Fruit fly (Drosophila melanogaster) whole organism, embryonic: ENCODE results near the gene COX5B.

Source experiments
- Antp ChIP-seq: fragments of 200-800 bp; sonication (Bioruptor generic); optimal IDR thresholded peaks from 3 replicates; lab custom pipeline; 2016; ENCODE audit warnings: missing biosample characterization, missing genetic modification characterization
- Atf6 ChIP-seq: fragments of 200-800 bp; sonication (Bioruptor generic); IDR thresholded peaks from 2 replicates; pipeline ENCODE4 v1.3.6; 2022; ENCODE audit warnings: missing biosample characterization, missing genetic modification characterization
- CG10959 ChIP-seq: fragments of 200-800 bp; sonication (Bioruptor generic); IDR thresholded peaks from 2 replicates; pipeline ENCODE4 v1.3.6; 2022; ENCODE audit warnings: missing biosample characterization, missing genetic modification characterization
- CG11247 ChIP-seq: fragments of 200-800 bp; sonication (Bioruptor generic); IDR thresholded peaks from 2 replicates; pipeline ENCODE4 v1.3.6; 2022; ENCODE audit warnings: missing biosample characterization, missing genetic modification characterization
- CG12391 ChIP-seq: fragments of 200-800 bp; sonication (Bioruptor generic); optimal IDR thresholded peaks from 3 replicates; lab custom pipeline; 2018; ENCODE audit warnings: missing biosample characterization, mild to moderate bottlenecking, missing genetic modification characterization, moderate library complexity
- CG14014 ChIP-seq: fragments of 200-800 bp; sonication (Bioruptor generic); IDR thresholded peaks from 2 replicates; pipeline ENCODE4 v1.3.6; 2022; ENCODE audit warnings: missing biosample characterization, missing genetic modification characterization
- CG14667 ChIP-seq: fragments of 200-800 bp; sonication (Bioruptor generic); IDR thresholded peaks from 2 replicates; pipeline ENCODE4 v1.3.6; 2022; ENCODE audit warnings: missing biosample characterization, missing genetic modification characterization
- CG15011 ChIP-seq: fragments of 200-800 bp; sonication (Bioruptor generic); optimal IDR thresholded peaks from 3 replicates; lab custom pipeline; 2018; ENCODE audit warnings: missing biosample characterization, mild to moderate bottlenecking, missing genetic modification characterization
- CG1603 ChIP-seq: fragments of 200-800 bp; sonication (Bioruptor generic); optimal IDR thresholded peaks from 2 replicates; lab custom pipeline; 2019; ENCODE audit warnings: missing biosample characterization, mild to moderate bottlenecking, missing genetic modification characterization, moderate library complexity
- CG18764 ChIP-seq: fragments of 200-800 bp; sonication (Bioruptor generic); optimal IDR thresholded peaks from 3 replicates; lab custom pipeline; 2016; ENCODE audit warnings: missing biosample characterization, missing genetic modification characterization
- CG2116 ChIP-seq: fragments of 200-800 bp; sonication (Bioruptor generic); optimal IDR thresholded peaks from 3 replicates; lab custom pipeline; 2018; ENCODE audit warnings: missing biosample characterization, mild to moderate bottlenecking, missing genetic modification characterization
- CG2875 ChIP-seq: fragments of 200-800 bp; sonication (Bioruptor generic); optimal IDR thresholded peaks from 2 replicates; lab custom pipeline; 2017; ENCODE audit warnings: missing biosample characterization, mild to moderate bottlenecking, missing genetic modification characterization, missing genetic modification reagents
- CG3281 ChIP-seq: fragments of 200-800 bp; sonication (Bioruptor generic); optimal IDR thresholded peaks from 3 replicates; lab custom pipeline; 2017; ENCODE audit warnings: missing biosample characterization, mild to moderate bottlenecking, missing genetic modification characterization
- CG33213 ChIP-seq: fragments of 200-800 bp; sonication (Bioruptor generic); optimal IDR thresholded peaks from 3 replicates; lab custom pipeline; 2016; ENCODE audit warnings: missing biosample characterization, missing genetic modification characterization
- CG3407 ChIP-seq: fragments of 200-800 bp; sonication (Bioruptor generic); optimal IDR thresholded peaks from 2 replicates; lab custom pipeline; 2018; ENCODE audit warnings: missing biosample characterization, mild to moderate bottlenecking, missing genetic modification characterization
- CG7271 ChIP-seq: fragments of 200-800 bp; sonication (Bioruptor generic); optimal IDR thresholded peaks from 2 replicates; lab custom pipeline; 2018; ENCODE audit warnings: missing biosample characterization, mild to moderate bottlenecking, missing genetic modification characterization, moderate library complexity
- CG8765 ChIP-seq: fragments of 200-800 bp; sonication (Bioruptor generic); IDR thresholded peaks from 2 replicates; pipeline ENCODE4 v1.3.6; 2022; ENCODE audit warnings: missing biosample characterization, missing genetic modification characterization
- CG9817 ChIP-seq: fragments of 200-800 bp; sonication (Bioruptor generic); optimal IDR thresholded peaks from 2 replicates; lab custom pipeline; 2018; ENCODE audit warnings: missing biosample characterization, mild to moderate bottlenecking, missing genetic modification characterization, moderate library complexity
- Dip3 ChIP-seq: fragments of 200-800 bp; sonication (Bioruptor generic); optimal IDR thresholded peaks from 3 replicates; lab custom pipeline; 2016; ENCODE audit warnings: missing biosample characterization, missing genetic modification characterization
- Drgx ChIP-seq: fragments of 200-800 bp; sonication (Bioruptor generic); IDR thresholded peaks from 2 replicates; pipeline ENCODE4 v1.3.6; 2022; ENCODE audit warnings: missing biosample characterization, missing genetic modification characterization
- GATAe ChIP-seq: fragments of 200-800 bp; sonication (Bioruptor generic); conservative IDR thresholded peaks from 2 replicates; pipeline ENCODE4 v1.3.6; 2022; ENCODE audit warnings: missing biosample characterization, missing genetic modification characterization
- Hey ChIP-seq: fragments of 200-800 bp; sonication (Bioruptor generic); optimal IDR thresholded peaks from 3 replicates; lab custom pipeline; 2018; ENCODE audit warnings: missing biosample characterization, mild to moderate bottlenecking, missing genetic modification characterization
- Meics ChIP-seq: fragments of 200-800 bp; sonication (Bioruptor generic); optimal IDR thresholded peaks from 2 replicates; lab custom pipeline; 2017; ENCODE audit warnings: missing biosample characterization, mild to moderate bottlenecking, missing genetic modification characterization
- NFAT ChIP-seq: fragments of 200-800 bp; sonication (Bioruptor generic); IDR thresholded peaks from 2 replicates; pipeline ENCODE4 v1.3.6; 2022; ENCODE audit warnings: missing biosample characterization, missing genetic modification characterization
- NfI ChIP-seq: fragments of 200-800 bp; sonication (Bioruptor generic); optimal IDR thresholded peaks from 3 replicates; lab custom pipeline; 2018; ENCODE audit warnings: missing biosample characterization, mild to moderate bottlenecking, missing genetic modification characterization, moderate library complexity
- Oli ChIP-seq: fragments of 200-800 bp; sonication (Bioruptor generic); optimal IDR thresholded peaks from 2 replicates; lab custom pipeline; 2018; ENCODE audit warnings: missing biosample characterization, mild to moderate bottlenecking, missing genetic modification characterization, moderate library complexity
- Rfx ChIP-seq: fragments of 200-800 bp; sonication (Bioruptor generic); IDR thresholded peaks from 2 replicates; pipeline ENCODE4 v1.3.6; 2022; ENCODE audit warnings: missing biosample characterization, missing genetic modification characterization
- Ssrp ChIP-seq: fragments of 200-800 bp; sonication (Bioruptor generic); optimal IDR thresholded peaks from 2 replicates; lab custom pipeline; 2018; ENCODE audit warnings: missing biosample characterization, mild to moderate bottlenecking, missing genetic modification characterization, moderate library complexity
- Stat92E ChIP-seq, 3 experiments: fragments of >200 bp in 2 of 3; fragments of 200-800 bp in 1 of 3; sonication (Bioruptor generic) in 1 of 3; optimal IDR thresholded peaks; 2 replicates each; lab custom pipeline; 2017 to 2019; ENCODE audit warnings: missing biosample characterization in 3 of 3, missing genetic modification characterization in 3 of 3, mild to moderate bottlenecking in 1 of 3, moderate library complexity in 1 of 3
- YL-1 ChIP-seq: fragments of 200-800 bp; sonication (Bioruptor generic); optimal IDR thresholded peaks from 3 replicates; lab custom pipeline; 2017; ENCODE audit warnings: missing biosample characterization, mild to moderate bottlenecking, missing genetic modification characterization
- al ChIP-seq: fragments of 200-800 bp; sonication (Bioruptor generic); IDR thresholded peaks from 2 replicates; pipeline ENCODE4 v1.3.6; 2022; ENCODE audit warnings: missing biosample characterization, missing genetic modification characterization
- chinmo ChIP-seq: fragments of 200-800 bp; sonication (Bioruptor generic); IDR thresholded peaks from 4 replicates; pipeline ENCODE4 v1.3.6; 2022; ENCODE audit warnings: missing biosample characterization, missing genetic modification characterization; ENCODE audit not compliant: partially characterized antibody
- chm ChIP-seq: fragments of 200-800 bp; sonication (Bioruptor generic); IDR thresholded peaks from 2 replicates; pipeline ENCODE4 v1.3.6; 2022; ENCODE audit warnings: missing biosample characterization, missing genetic modification characterization
- dimm ChIP-seq: fragments of 200-800 bp; sonication (Bioruptor generic); IDR thresholded peaks from 2 replicates; pipeline ENCODE4 v1.3.6; 2022; ENCODE audit warnings: missing biosample characterization, missing genetic modification characterization
- disco-r ChIP-seq: fragments of 200-800 bp; sonication (Bioruptor generic); optimal IDR thresholded peaks from 2 replicates; lab custom pipeline; 2016; ENCODE audit warnings: missing biosample characterization, missing genetic modification characterization
- dpn ChIP-seq, 2 experiments: fragments of 200-800 bp; sonication (Bioruptor generic); optimal IDR thresholded peaks; 3 replicates each; lab custom pipeline; 2016; ENCODE audit warnings: missing biosample characterization in 2 of 2, missing genetic modification characterization in 2 of 2
- fru ChIP-seq: fragments of >200 bp; optimal IDR thresholded peaks from 2 replicates; lab custom pipeline; 2017
- gsb-n ChIP-seq: fragments of 200-800 bp; sonication (Bioruptor generic); optimal IDR thresholded peaks from 3 replicates; lab custom pipeline; 2018; ENCODE audit warnings: missing biosample characterization, mild to moderate bottlenecking, missing genetic modification characterization
- hkb ChIP-seq, 2 experiments: fragments of 200-800 bp in 1 of 2; fragments of >200 bp in 1 of 2; sonication (Bioruptor generic) in 1 of 2; IDR thresholded peaks in 1 of 2; optimal IDR thresholded peaks in 1 of 2; 2 replicates each; pipeline versions ENCODE4 v1.3.6 to Lab custom; 2017 to 2022; ENCODE audit warnings: missing biosample characterization in 1 of 2, missing genetic modification characterization in 1 of 2
- insv ChIP-seq, 2 experiments: fragments of 200-800 bp; sonication (Bioruptor generic); optimal IDR thresholded peaks; 3 replicates each; lab custom pipeline; 2016 to 2018; ENCODE audit warnings: missing biosample characterization in 2 of 2, missing genetic modification characterization in 2 of 2
- nmo ChIP-seq: fragments of 200-800 bp; sonication (Bioruptor generic); optimal IDR thresholded peaks from 2 replicates; lab custom pipeline; 2018; ENCODE audit warnings: missing biosample characterization, mild to moderate bottlenecking, missing genetic modification characterization, moderate library complexity
- pb ChIP-seq: fragments of 200-800 bp; sonication (Bioruptor generic); optimal IDR thresholded peaks from 3 replicates; lab custom pipeline; 2016; ENCODE audit warnings: missing biosample characterization, missing genetic modification characterization
- run ChIP-seq: fragments of 200-800 bp; sonication (Bioruptor generic); optimal IDR thresholded peaks from 3 replicates; lab custom pipeline; 2018; ENCODE audit warnings: missing biosample characterization, mild to moderate bottlenecking, missing genetic modification characterization
- scrt ChIP-seq: fragments of 200-800 bp; sonication (Bioruptor generic); optimal IDR thresholded peaks from 2 replicates; lab custom pipeline; 2018; ENCODE audit warnings: missing biosample characterization, mild to moderate bottlenecking, missing genetic modification characterization, moderate library complexity
- seq ChIP-seq: fragments of 200-800 bp; sonication (Bioruptor generic); IDR thresholded peaks from 2 replicates; pipeline ENCODE4 v1.3.6; 2022; ENCODE audit warnings: missing biosample characterization, missing genetic modification characterization
- sna ChIP-seq: fragments of 200-800 bp; sonication (Bioruptor generic); IDR thresholded peaks from 2 replicates; pipeline ENCODE4 v1.3.6; 2022; ENCODE audit warnings: missing biosample characterization, missing genetic modification characterization; ENCODE audit not compliant: partially characterized antibody
- sqz ChIP-seq: fragments of 200-800 bp; sonication (Bioruptor generic); optimal IDR thresholded peaks from 3 replicates; lab custom pipeline; 2018; ENCODE audit warnings: missing biosample characterization, mild to moderate bottlenecking, missing genetic modification characterization
- tna ChIP-seq: fragments of 200-800 bp; sonication (Bioruptor generic); IDR thresholded peaks from 2 replicates; pipeline ENCODE4 v1.3.6; 2022; ENCODE audit warnings: missing biosample characterization, missing genetic modification characterization; ENCODE audit not compliant: partially characterized antibody
- unc-4 ChIP-seq: fragments of 200-800 bp; sonication (Bioruptor generic); IDR thresholded peaks from 2 replicates; pipeline ENCODE4 v1.3.6; 2022; ENCODE audit warnings: missing biosample characterization, missing genetic modification characterization; ENCODE audit not compliant: partially characterized antibody
- yki ChIP-seq: fragments of >200 bp; optimal IDR thresholded peaks from 3 replicates; lab custom pipeline; 2018

Gene COX5B

DNA sequence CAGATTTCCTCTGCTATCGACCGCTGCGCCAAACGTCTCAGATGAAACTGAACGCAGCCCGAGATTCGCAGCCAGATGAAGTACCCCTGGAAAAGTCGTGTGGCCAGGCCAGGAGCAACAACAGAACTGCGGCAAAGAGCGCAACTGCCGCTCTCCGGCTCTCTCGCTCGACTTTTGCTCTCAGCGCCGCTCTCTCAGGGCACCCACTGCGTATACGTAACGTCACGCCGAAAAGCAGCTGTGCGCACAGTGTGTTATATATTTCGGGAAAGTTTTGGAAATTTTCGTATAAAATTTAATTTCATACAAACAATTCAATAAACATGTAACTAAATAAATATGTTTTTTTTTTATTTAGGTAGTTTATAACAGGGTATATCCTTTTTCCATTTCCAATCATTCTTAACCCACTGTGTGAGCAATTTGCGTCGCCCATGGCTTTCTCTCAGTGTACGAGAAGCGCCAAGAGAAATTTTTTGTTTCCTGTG is 43.5 kb downstream of the COX5B start, which contains the start of gene Dpp10 (continued):
- peak; percentile 34 for TF ChIP-seq gsb-n (tag; lab: Kevin White, UChicago)
- TF ChIP-seq Stat92E (GFP tag; optimal IDR thresholded peaks at IDR 0.05; lab: Kevin White, UChicago), result no peak
- no peak for TF ChIP-seq fru (lab: Kevin White, UChicago)
- TF ChIP-seq nmo (GFP tag; lab: Kevin White, UChicago), result peak; percentile 78
- TF ChIP-seq yki, result no peak
- TF ChIP-seq NfI (GFP tag; lab: Kevin White, UChicago), result peak; percentile 92
- TF ChIP-seq Oli (tag; lab: Kevin White, UChicago), result peak; percentile 87
- peak; percentile 93 for TF ChIP-seq NFAT (GFP tag; lab: Robert Waterston, UW)
- TF ChIP-seq chinmo (GFP tag; lab: Robert Waterston, UW), result no peak
- peak; percentile 85 for TF ChIP-seq CG15011 (GFP tag; lab: Kevin White, UChicago)
- TF ChIP-seq pb (GFP tag; lab: Kevin White, UChicago), result peak; percentile 75
- peak; percentile 68; the same call in 1 of the 2 replicates for TF ChIP-seq chm (GFP tag; lab: Robert Waterston, UW)
- peak; percentile 96 for TF ChIP-seq al (GFP tag; lab: Robert Waterston, UW)
- TF ChIP-seq Atf6 (GFP tag; lab: Robert Waterston, UW), result peak; percentile 98
- peak; percentile 75 for TF ChIP-seq CG18764
- TF ChIP-seq insv (GFP tag; optimal IDR thresholded peaks at IDR 0.05; lab: Kevin White, UChicago), result peak in 1 of 2 experiments; percentile 41
- peak; percentile 90 for TF ChIP-seq CG12391 (tag; lab: Kevin White, UChicago)
- peak; percentile 99 for TF ChIP-seq Rfx (GFP tag; lab: Robert Waterston, UW)
- peak; percentile 69 for TF ChIP-seq CG3407
- peak; percentile 92 for TF ChIP-seq GATAe
- peak; percentile 74 for TF ChIP-seq CG33213 (GFP tag; lab: Kevin White, UChicago)
- TF ChIP-seq Antp (GFP tag; lab: Kevin White, UChicago), result peak; percentile 84
- peak; percentile 95 for TF ChIP-seq seq (GFP tag; lab: Robert Waterston, UW)
- TF ChIP-seq Dip3 (GFP tag; lab: Kevin White, UChicago), result peak; percentile 90
- TF ChIP-seq tna (GFP tag; lab: Robert Waterston, UW), result no peak
- TF ChIP-seq YL-1, result peak; percentile 55
- TF ChIP-seq CG14014 (GFP tag; lab: Robert Waterston, UW), result peak; percentile 98
- TF ChIP-seq dimm (GFP tag; lab: Robert Waterston, UW), result peak; percentile 84
- peak; percentile 78 for TF ChIP-seq CG1603 (tag; lab: Kevin White, UChicago)
- peak; percentile 93 for TF ChIP-seq Drgx (GFP tag; lab: Robert Waterston, UW)
- peak; percentile 68 for TF ChIP-seq Ssrp (tag; lab: Kevin White, UChicago)
- TF ChIP-seq scrt (GFP tag; lab: Kevin White, UChicago), result peak; percentile 85
- TF ChIP-seq CG2875 (GFP tag; lab: Kevin White, UChicago), result peak; percentile 51
- peak; percentile 77; the same call in 1 of the 2 replicates for TF ChIP-seq CG8765 (GFP tag; lab: Robert Waterston, UW)
- peak; percentile 69 for TF ChIP-seq run (tag; lab: Kevin White, UChicago)
- TF ChIP-seq disco-r, result peak; percentile 80
- peak; percentile 94 for TF ChIP-seq Meics
- peak; percentile 90 to 92 for TF ChIP-seq dpn (GFP tag; optimal IDR thresholded peaks at IDR 0.05; lab: Kevin White, UChicago)
- peak; percentile 94 for TF ChIP-seq CG11247 (GFP tag; lab: Robert Waterston, UW)
- peak; percentile 66 for TF ChIP-seq Hey (tag; lab: Kevin White, UChicago)
- TF ChIP-seq CG10959 (GFP tag; lab: Robert Waterston, UW), result peak; percentile 69; the same call in 1 of the 2 replicates
- TF ChIP-seq hkb (optimal IDR thresholded peaks at IDR 0.05; lab: Kevin White, UChicago), result no peak
- peak; percentile 97 for TF ChIP-seq hkb (GFP tag; IDR thresholded peaks at IDR 0.05; lab: Robert Waterston, UW)
- TF ChIP-seq sqz, result peak; percentile 68
- TF ChIP-seq CG3281 (GFP tag; lab: Kevin White, UChicago), result peak; percentile 92
- TF ChIP-seq CG7271 (tag; lab: Kevin White, UChicago), result no peak
- TF ChIP-seq CG2116 (GFP tag; lab: Kevin White, UChicago), result peak; percentile 39
- peak; percentile 94 for TF ChIP-seq CG14667 (GFP tag; lab: Robert Waterston, UW)
- TF ChIP-seq CG9817, result peak; percentile 91
- no peak for TF ChIP-seq sna (GFP tag; lab: Robert Waterston, UW)
- TF ChIP-seq unc-4, result no peak
